Fruit fly (Drosophila melanogaster): Measurements from ENCODE around the gene CG14357.

The CG14357 gene

DNA sequence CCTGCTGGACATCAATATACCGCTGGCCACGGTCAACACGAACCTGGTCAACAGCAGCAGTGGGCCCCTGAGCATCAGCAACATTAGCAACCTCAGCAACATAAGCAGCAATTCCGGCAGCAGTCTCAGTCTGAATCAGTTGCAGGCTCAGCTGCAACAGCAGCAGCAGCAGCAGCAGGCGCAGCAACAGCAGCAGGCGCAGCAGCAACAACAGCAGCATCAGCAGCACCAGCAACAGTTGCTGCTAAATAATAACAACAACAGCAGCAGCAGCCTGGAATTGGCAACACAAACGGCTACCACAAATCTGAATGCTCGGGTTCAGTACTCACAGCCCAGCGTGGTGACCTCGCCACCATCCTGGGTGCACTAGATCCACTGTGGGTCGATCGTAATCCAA is 30.4 kb downstream of the CG14357 start:
- no peak for TF ChIP-seq achi (GFP tag; optimal IDR thresholded peaks at IDR 0.05)
- no peak for TF ChIP-seq dsx (GFP tag; optimal IDR thresholded peaks at IDR 0.05; ENCODE audit: poor library complexity, severe bottlenecking)
- TF ChIP-seq CG31627 (GFP tag; optimal IDR thresholded peaks at IDR 0.05) = no peak
- TF ChIP-seq CG15336 (GFP tag; IDR thresholded peaks at IDR 0.05) = no peak
- no peak for TF ChIP-seq Ets21C (GFP tag; optimal IDR thresholded peaks at IDR 0.05)
- no peak for TF ChIP-seq CG11902 (GFP tag; optimal IDR thresholded peaks at IDR 0.05)
- no peak for TF ChIP-seq CG1621 (tag; optimal IDR thresholded peaks at IDR 0.05)
- no peak for TF ChIP-seq Gug (GFP tag; IDR thresholded peaks at IDR 0.05)
- no peak for TF ChIP-seq salr (GFP tag; optimal IDR thresholded peaks at IDR 0.05)
- TF ChIP-seq CG11762 (GFP tag; optimal IDR thresholded peaks at IDR 0.05; ENCODE audit: insufficient read depth) = no peak
- TF ChIP-seq CG16779 (tag; optimal IDR thresholded peaks at IDR 0.05) = no peak
- no peak for TF ChIP-seq pdm3 (GFP tag; optimal IDR thresholded peaks at IDR 0.05)
- no peak for TF ChIP-seq CG4318 (GFP tag; optimal IDR thresholded peaks at IDR 0.05)

DNA sequence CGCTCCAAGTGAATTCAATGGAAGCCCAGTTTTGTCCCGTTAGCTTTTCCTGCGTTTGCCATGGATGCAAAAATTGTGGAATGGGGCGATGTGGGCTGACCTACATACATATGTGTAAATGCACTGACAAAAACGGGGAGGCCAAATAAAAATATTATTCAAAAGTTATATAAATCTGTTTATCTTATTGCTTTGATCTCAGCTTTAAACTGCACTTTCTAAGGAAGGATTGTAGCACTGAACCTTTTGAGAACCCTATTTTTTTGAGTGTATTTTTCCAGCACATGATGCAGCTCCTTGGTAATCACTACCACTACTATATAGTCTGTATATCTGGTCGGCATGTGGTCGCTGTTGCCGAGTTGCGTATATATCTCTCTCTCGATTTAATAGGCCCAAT is 34.9 kb downstream of the CG14357 start:
- TF ChIP-seq CG31627 (GFP tag; optimal IDR thresholded peaks at IDR 0.05) (peak; percentile 6), OdsH (GFP tag; optimal IDR thresholded peaks at IDR 0.05) (peak; percentile 56), CG1621 (tag; optimal IDR thresholded peaks at IDR 0.05) (peak; percentile 28), CG11902 (GFP tag; optimal IDR thresholded peaks at IDR 0.05) (peak; percentile 45), CG15336 (GFP tag; IDR thresholded peaks at IDR 0.05) (peak; percentile 70), CG3032 (tag; optimal IDR thresholded peaks at IDR 0.05) (peak; percentile 40), CG8632 (GFP tag; optimal IDR thresholded peaks at IDR 0.05) (peak; percentile 48), CG6792 (GFP tag; optimal IDR thresholded peaks at IDR 0.05) (peak; percentile 48), CG6808 (GFP tag; optimal IDR thresholded peaks at IDR 0.05) (peak; percentile 55), fd85E (GFP tag; optimal IDR thresholded peaks at IDR 0.05) (no peak), CG3919 (GFP tag; optimal IDR thresholded peaks at IDR 0.05) (peak; percentile 77), pdm3 (GFP tag; optimal IDR thresholded peaks at IDR 0.05) (peak; percentile 42), ss (GFP tag; optimal IDR thresholded peaks at IDR 0.05) (peak in 1 of 2 experiments; percentile 43), dac (GFP tag; optimal IDR thresholded peaks at IDR 0.05) (no peak), CG32006 (GFP tag; optimal IDR thresholded peaks at IDR 0.05) (peak; percentile 59), CG34406 (GFP tag; optimal IDR thresholded peaks at IDR 0.05) (peak; percentile 43), svp (GFP tag) (peak; percentile 64), topi (GFP tag; optimal IDR thresholded peaks at IDR 0.05) (peak; percentile 43), CG6854 (GFP tag; optimal IDR thresholded peaks at IDR 0.05) (no peak), Eip78C (GFP tag) (peak; percentile 85), Lpt (GFP tag; optimal IDR thresholded peaks at IDR 0.05) (peak; percentile 48), Blimp-1 (GFP tag; optimal IDR thresholded peaks at IDR 0.05) (no peak), Gug (GFP tag; IDR thresholded peaks at IDR 0.05) (peak; percentile 40), Hr4 (GFP tag; optimal IDR thresholded peaks at IDR 0.05) (peak; percentile 51), fkh (GFP tag; optimal IDR thresholded peaks at IDR 0.05) (no peak), spab (GFP tag; optimal IDR thresholded peaks at IDR 0.05) (peak; percentile 42), CG8119 (GFP tag; IDR thresholded peaks at IDR 0.05) (peak; percentile 66; the same call in 2 of the 3 replicates), Met (GFP tag; optimal IDR thresholded peaks at IDR 0.05) (peak; percentile 42), Hr39 (GFP tag; optimal IDR thresholded peaks at IDR 0.05) (peak; percentile 21), fd59A (GFP tag; optimal IDR thresholded peaks at IDR 0.05) (peak; percentile 21), Smox (GFP tag; optimal IDR thresholded peaks at IDR 0.05) (no peak), Sox15 (GFP tag; optimal IDR thresholded peaks at IDR 0.05) (no peak), Sox14 (GFP tag; optimal IDR thresholded peaks at IDR 0.05) (peak; percentile 25), CG4318 (GFP tag; optimal IDR thresholded peaks at IDR 0.05) (no peak), Eip75B (GFP tag; optimal IDR thresholded peaks at IDR 0.05) (peak; percentile 64), Sox102F (GFP tag; optimal IDR thresholded peaks at IDR 0.05) (peak; percentile 19), salr (GFP tag; optimal IDR thresholded peaks at IDR 0.05) (no peak), CG10669 (GFP tag; optimal IDR thresholded peaks at IDR 0.05) (peak; percentile 70), CG11762 (GFP tag; optimal IDR thresholded peaks at IDR 0.05; ENCODE audit: insufficient read depth) (peak; percentile 48), CG6276 (GFP tag; optimal IDR thresholded peaks at IDR 0.05) (no peak), Eip93F (GFP tag; optimal IDR thresholded peaks at IDR 0.05) (no peak), Hr38 (GFP tag; optimal IDR thresholded peaks at IDR 0.05) (no peak), CG8319 (GFP tag; optimal IDR thresholded peaks at IDR 0.05) (no peak), Ets21C (GFP tag; optimal IDR thresholded peaks at IDR 0.05) (no peak), vri (GFP tag; optimal IDR thresholded peaks at IDR 0.05) (no peak), acj6 (GFP tag; optimal IDR thresholded peaks at IDR 0.05) (peak; percentile 49)

Measured in whole organism, prepupa.